Fruit fly (Drosophila melanogaster) whole organism, wandering third instar larva: ENCODE measurements around the gene CG7506.

Experiments
- HLH106 ChIP-seq: fragments of 200-800 bp; optimal IDR thresholded peaks from 3 replicates; lab custom pipeline; 2019; ENCODE audit warnings: missing biosample characterization, mild to moderate bottlenecking, missing genetic modification characterization, moderate library complexity
- brk ChIP-seq: fragments of 200-800 bp; sonication (Bioruptor generic); optimal IDR thresholded peaks from 2 replicates; lab custom pipeline; 2016; ENCODE audit warnings: missing biosample characterization, mild to moderate bottlenecking, missing genetic modification characterization
- dsf ChIP-seq: sonication (Bioruptor generic); optimal IDR thresholded peaks from 2 replicates; lab custom pipeline; 2016; ENCODE audit warnings: missing biosample characterization, missing genetic modification characterization, borderline replicate concordance
- ey ChIP-seq: fragments of 200-800 bp; sonication (Bioruptor generic); optimal IDR thresholded peaks from 2 replicates; lab custom pipeline; 2016; ENCODE audit warnings: missing biosample characterization, missing genetic modification characterization
- h ChIP-seq: fragments of 200-800 bp; sonication (Bioruptor generic); optimal IDR thresholded peaks from 3 replicates; lab custom pipeline; 2016; ENCODE audit warnings: missing biosample characterization, mild to moderate bottlenecking, missing genetic modification characterization
- pan ChIP-seq: fragments of >200 bp; optimal IDR thresholded peaks from 2 replicates; lab custom pipeline; 2017
- usp ChIP-seq: fragments of >200 bp; optimal IDR thresholded peaks from 2 replicates; lab custom pipeline; 2017; ENCODE audit warnings: missing biosample characterization, missing genetic modification characterization
- woc ChIP-seq: sonication (Bioruptor generic); optimal IDR thresholded peaks from 2 replicates; lab custom pipeline; 2016; ENCODE audit warnings: missing biosample characterization, mild to moderate bottlenecking, missing genetic modification characterization

- TF ChIP-seq pan (no peak), h (GFP tag; lab: Kevin White, UChicago) (no peak), dsf (GFP tag; lab: Kevin White, UChicago) (no peak), usp (GFP tag; lab: Kevin White, UChicago) (no peak), HLH106 (tag; lab: Kevin White, UChicago) (no peak), woc (no peak), ey (GFP tag; lab: Kevin White, UChicago) (no peak), brk (GFP tag; lab: Kevin White, UChicago) (no peak)
Observed at dm6 chr3L:7639533-7639932, 1.9 kb downstream of the CG7506 start.
